Fruit fly (Drosophila melanogaster): ENCODE data around the gene CG9932.

dm6 chr2L:13056022-13056421 lies 3.9 kb downstream of the CG9932 start:
- TF ChIP-seq dmrt93B (GFP tag; optimal IDR thresholded peaks at IDR 0.05) = no peak
- TF ChIP-seq usp (GFP tag; optimal IDR thresholded peaks at IDR 0.05) = no peak
- TF ChIP-seq psq (GFP tag; optimal IDR thresholded peaks at IDR 0.05) = no peak
- TF ChIP-seq pan (optimal IDR thresholded peaks at IDR 0.05) = no peak
- TF ChIP-seq woc (GFP tag; optimal IDR thresholded peaks at IDR 0.05) = no peak
- TF ChIP-seq fru (GFP tag; optimal IDR thresholded peaks at IDR 0.05) = no peak
- TF ChIP-seq Myc (optimal IDR thresholded peaks at IDR 0.05) = no peak
- TF ChIP-seq lola (GFP tag; optimal IDR thresholded peaks at IDR 0.05) = no peak
